Fruit fly (Drosophila melanogaster): ENCODE results near the gene spz.
A peak's percentile ranks its signal among the peaks of the same experiment; 100 is the strongest.

The spz gene

dm6 chr3R:27019701-27020172, 50.1 kb downstream of the spz start, which contains the start of gene CG17191 (continued):
- TF ChIP-seq CG10147 (GFP tag; optimal IDR thresholded peaks at IDR 0.05) (no peak), lola (GFP tag; optimal IDR thresholded peaks at IDR 0.05) (no peak), CG2712 (tag; optimal IDR thresholded peaks at IDR 0.05) (no peak), vnd (GFP tag; IDR thresholded peaks at IDR 0.05; ENCODE audit: partially characterized antibody) (0 out of 3 replicates have a peak, but pooled peaks have one; percentile 11), wdn (GFP tag; IDR thresholded peaks at IDR 0.05) (no peak), sisA (GFP tag; IDR thresholded peaks at IDR 0.05) (no peak), sima (GFP tag; optimal IDR thresholded peaks at IDR 0.05) (no peak), sim (GFP tag; IDR thresholded peaks at IDR 0.05) (no peak), ase (GFP tag; IDR thresholded peaks at IDR 0.05) (no peak), Fer3 (tag; optimal IDR thresholded peaks at IDR 0.05) (no peak), CG3065 (GFP tag; optimal IDR thresholded peaks at IDR 0.05) (no peak), Ets65A (GFP tag) (no peak), otp (GFP tag; IDR thresholded peaks at IDR 0.05) (no peak), stwl (tag; optimal IDR thresholded peaks at IDR 0.05) (no peak), Ravus (GFP tag; IDR thresholded peaks at IDR 0.05) (no peak), CG10431 (GFP tag; optimal IDR thresholded peaks at IDR 0.05) (no peak), grn (GFP tag; optimal IDR thresholded peaks at IDR 0.05) (peak; percentile 76), pita (GFP tag; optimal IDR thresholded peaks at IDR 0.05) (no peak), CG12744 (GFP tag; optimal IDR thresholded peaks at IDR 0.05) (no peak), ac (GFP tag; optimal IDR thresholded peaks at IDR 0.05) (no peak), Ada2b (GFP tag; IDR thresholded peaks at IDR 0.05) (no peak), CG34376 (GFP tag; optimal IDR thresholded peaks at IDR 0.05) (peak; percentile 64), sug (tag; optimal IDR thresholded peaks at IDR 0.05) (peak; percentile 85), H2.0 (GFP tag; IDR thresholded peaks at IDR 0.05) (no peak), CG9215 (GFP tag; IDR thresholded peaks at IDR 0.05) (no peak), Dp (GFP tag; optimal IDR thresholded peaks at IDR 0.05) (no peak), jing (GFP tag; optimal IDR thresholded peaks at IDR 0.05) (no peak), CG6689 (GFP tag; IDR thresholded peaks at IDR 0.05) (no peak), gfzf (GFP tag; optimal IDR thresholded peaks at IDR 0.05) (no peak), CG2199 (GFP tag; IDR thresholded peaks at IDR 0.05) (no peak), CG18599 (GFP tag; optimal IDR thresholded peaks at IDR 0.05) (peak; percentile 23), CG18764 (GFP tag; optimal IDR thresholded peaks at IDR 0.05) (no peak), CG8478 (optimal IDR thresholded peaks at IDR 0.05) (no peak), cas (GFP tag; IDR thresholded peaks at IDR 0.05) (no peak), Ptx1 (GFP tag; IDR thresholded peaks at IDR 0.05) (no peak), chinmo (GFP tag; IDR thresholded peaks at IDR 0.05; ENCODE audit: partially characterized antibody) (no peak), CG4424 (GFP tag; optimal IDR thresholded peaks at IDR 0.05) (no peak), lilli (GFP tag; optimal IDR thresholded peaks at IDR 0.05) (no peak), sens-2 (GFP tag; IDR thresholded peaks at IDR 0.05) (no peak), CG17912 (GFP tag; optimal IDR thresholded peaks at IDR 0.05) (no peak), CG32772 (GFP tag; IDR thresholded peaks at IDR 0.05) (no peak), Hey (tag; optimal IDR thresholded peaks at IDR 0.05) (peak; percentile 45), Lim3 (GFP tag; IDR thresholded peaks at IDR 0.05) (no peak), CG6854 (GFP tag; optimal IDR thresholded peaks at IDR 0.05) (no peak), Dref (GFP tag; IDR thresholded peaks at IDR 0.05) (no peak), phol (tag; optimal IDR thresholded peaks at IDR 0.05) (no peak)

Measured in whole organism, embryonic.